Fruit fly (Drosophila melanogaster): ENCODE measurements around the gene CG3407.
A peak's percentile ranks its signal among the peaks of the same experiment; 100 is the strongest.

The CG3407 gene

dm6 chr2L:3776614-3777196 is 36.5 kb downstream of the CG3407 start (continued):
- peak; percentile 95 for TF ChIP-seq nmo (GFP tag; optimal IDR thresholded peaks at IDR 0.05)
- TF ChIP-seq trem (tag; optimal IDR thresholded peaks at IDR 0.05): peak; percentile 93
- TF ChIP-seq CG6765 (GFP tag; optimal IDR thresholded peaks at IDR 0.05): peak; percentile 49
- peak; percentile 55 for TF ChIP-seq CG3065 (GFP tag; optimal IDR thresholded peaks at IDR 0.05)
- TF ChIP-seq ind (GFP tag; optimal IDR thresholded peaks at IDR 0.05): peak; percentile 72
- TF ChIP-seq wor (GFP tag; IDR thresholded peaks at IDR 0.05): peak; percentile 67
- TF ChIP-seq Ravus (GFP tag; IDR thresholded peaks at IDR 0.05): no peak; the same call in 1 of the 2 replicates
- TF ChIP-seq Bdp1 (GFP tag; optimal IDR thresholded peaks at IDR 0.05): peak; percentile 28
- peak; percentile 11 for TF ChIP-seq Camta (GFP tag; optimal IDR thresholded peaks at IDR 0.05)
- TF ChIP-seq zfh1 (GFP tag; IDR thresholded peaks at IDR 0.05): peak; percentile 80
- no peak for TF ChIP-seq Oaz (GFP tag; IDR thresholded peaks at IDR 0.05)
- peak; percentile 66; the same call in 1 of the 2 replicates for TF ChIP-seq dan (GFP tag; IDR thresholded peaks at IDR 0.05)
- peak; percentile 62 for TF ChIP-seq CG2875 (GFP tag; optimal IDR thresholded peaks at IDR 0.05)
- TF ChIP-seq Xrp1 (GFP tag; IDR thresholded peaks at IDR 0.05): peak; percentile 92
- TF ChIP-seq cato (GFP tag; optimal IDR thresholded peaks at IDR 0.05; ENCODE audit: borderline replicate concordance): peak; percentile 57
- TF ChIP-seq Rfx (GFP tag; IDR thresholded peaks at IDR 0.05): peak; percentile 67
- TF ChIP-seq CG14965 (GFP tag; optimal IDR thresholded peaks at IDR 0.05; ENCODE audit: borderline replicate concordance): no peak
- TF ChIP-seq kay (GFP tag; optimal IDR thresholded peaks at IDR 0.05): no peak
- TF ChIP-seq CG12236 (GFP tag; optimal IDR thresholded peaks at IDR 0.05): no peak
- TF ChIP-seq CG4707 (GFP tag; optimal IDR thresholded peaks at IDR 0.05): peak; percentile 60
- no peak for TF ChIP-seq CG4360 (GFP tag; IDR thresholded peaks at IDR 0.05)
- no peak for TF ChIP-seq CG8089 (GFP tag; optimal IDR thresholded peaks at IDR 0.05)
- no peak for TF ChIP-seq Mes4 (GFP tag; optimal IDR thresholded peaks at IDR 0.05)
- peak; percentile 67 for TF ChIP-seq cwo (GFP tag; optimal IDR thresholded peaks at IDR 0.05)
- TF ChIP-seq pho (GFP tag; optimal IDR thresholded peaks at IDR 0.05): no peak
- TF ChIP-seq CG33557 (GFP tag; optimal IDR thresholded peaks at IDR 0.05): peak; percentile 96
- no peak for TF ChIP-seq zfh2 (GFP tag; optimal IDR thresholded peaks at IDR 0.05)
- no peak for TF ChIP-seq bab2 (GFP tag; optimal IDR thresholded peaks at IDR 0.05)
- peak; percentile 62 for TF ChIP-seq onecut (GFP tag; IDR thresholded peaks at IDR 0.05)
- TF ChIP-seq unc-4 (GFP tag; IDR thresholded peaks at IDR 0.05; ENCODE audit: partially characterized antibody): no peak
- peak in 1 of 2 experiments; percentile 78 for TF ChIP-seq dpn (GFP tag; optimal IDR thresholded peaks at IDR 0.05)
- TF ChIP-seq CG18262 (tag; optimal IDR thresholded peaks at IDR 0.05): peak; percentile 97
- peak; percentile 79 for TF ChIP-seq Fer3 (tag; optimal IDR thresholded peaks at IDR 0.05)
- no peak for TF ChIP-seq chn (GFP tag; optimal IDR thresholded peaks at IDR 0.05)
- TF ChIP-seq twi (tag; optimal IDR thresholded peaks at IDR 0.05): peak; percentile 90
- TF ChIP-seq Sox102F (GFP tag; optimal IDR thresholded peaks at IDR 0.05): peak; percentile 92
- TF ChIP-seq CG2129 (GFP tag; IDR thresholded peaks at IDR 0.05; ENCODE audit: partially characterized antibody): no peak
- TF ChIP-seq CkIIα-i1 (GFP tag; IDR thresholded peaks at IDR 0.05): no peak
- peak; percentile 34; the same call in 1 of the 2 replicates for TF ChIP-seq al (GFP tag; IDR thresholded peaks at IDR 0.05)
- TF ChIP-seq hth (optimal IDR thresholded peaks at IDR 0.05): no peak
- no peak for TF ChIP-seq CG12071 (GFP tag; optimal IDR thresholded peaks at IDR 0.05)
- peak; percentile 55 for TF ChIP-seq CG10654 (GFP tag; optimal IDR thresholded peaks at IDR 0.05)
- peak; percentile 46 for TF ChIP-seq Max (GFP tag; optimal IDR thresholded peaks at IDR 0.05)
- peak; percentile 70 for TF ChIP-seq CG13123 (GFP tag; optimal IDR thresholded peaks at IDR 0.05)
- peak; percentile 68 for TF ChIP-seq CG14667 (GFP tag; IDR thresholded peaks at IDR 0.05)
- peak; percentile 71 for TF ChIP-seq peb (GFP tag; IDR thresholded peaks at IDR 0.05)
- TF ChIP-seq CG12769 (tag; optimal IDR thresholded peaks at IDR 0.05): peak; percentile 32
- TF ChIP-seq hbn (GFP tag; IDR thresholded peaks at IDR 0.05; ENCODE audit: partially characterized antibody): no peak
- peak; percentile 73 for TF ChIP-seq CG3281 (GFP tag; optimal IDR thresholded peaks at IDR 0.05)
- TF ChIP-seq Sry-δ (GFP tag; optimal IDR thresholded peaks at IDR 0.05): no peak
- 0 out of 2 replicates have a peak, but pooled peaks have one; percentile 33 for TF ChIP-seq sens-2 (GFP tag; IDR thresholded peaks at IDR 0.05)

All from whole organism, embryonic.